Worm (Caenorhabditis elegans) whole organism, L1 larva: ENCODE data around the gene skr-21.

Experiments
- C16A3.4 ChIP-seq: fragments of 150-350 bp; optimal IDR thresholded peaks from 2 replicates; lab custom pipeline; 2014; ENCODE audit warnings: missing biosample characterization, missing genetic modification characterization
- Y116A8C.19 ChIP-seq: sonication (generic microtip); optimal IDR thresholded peaks from 2 replicates; lab custom pipeline; 2016; ENCODE audit warnings: missing compliant biosample characterization, missing genetic modification characterization, borderline replicate concordance
- alr-1 ChIP-seq: fragments of 200-800 bp; sonication (Bioruptor generic); optimal IDR thresholded peaks from 2 replicates; lab custom pipeline; 2018; ENCODE audit warnings: borderline replicate concordance, mild to moderate bottlenecking, missing genetic modification characterization, missing compliant biosample characterization
- aly-2 ChIP-seq: fragments of 150-350 bp; optimal IDR thresholded peaks from 2 replicates; lab custom pipeline; 2014; ENCODE audit warnings: missing biosample characterization, missing genetic modification characterization
- blmp-1 ChIP-seq: fragments of 150-350 bp; optimal IDR thresholded peaks from 2 replicates; lab custom pipeline; 2014; ENCODE audit warnings: missing biosample characterization, missing genetic modification characterization
- ceh-8 ChIP-seq: fragments of 200-800 bp; sonication (Bioruptor generic); optimal IDR thresholded peaks from 2 replicates; lab custom pipeline; 2018; ENCODE audit warnings: mild to moderate bottlenecking, missing genetic modification characterization, moderate library complexity, missing compliant biosample characterization
- ceh-90 ChIP-seq: sonication (generic microtip); optimal IDR thresholded peaks from 2 replicates; lab custom pipeline; 2016; ENCODE audit warnings: missing genetic modification characterization, missing compliant biosample characterization
- ces-1 ChIP-seq: fragments of 150-350 bp; optimal IDR thresholded peaks from 2 replicates; lab custom pipeline; 2014; ENCODE audit warnings: missing biosample characterization, missing genetic modification reagents, missing genetic modification characterization
- efl-1 ChIP-seq, 4 experiments: fragments of 150-350 bp; optimal IDR thresholded peaks in 3 of 4; peaks in 1 of 4; 1 replicate in 1 of 4; 2 replicates in 3 of 4; lab custom pipeline; 2014; ENCODE audit warnings: missing biosample characterization in 2 of 4, missing genetic modification characterization in 2 of 4, missing genetic modification reagents in 2 of 4
- egl-27 ChIP-seq, 2 experiments: fragments of 150-350 bp in 1 of 2; sonication (generic microtip); optimal IDR thresholded peaks; 3 replicates each; lab custom pipeline; 2017 to 2018; ENCODE audit warnings: missing biosample characterization in 2 of 2, missing genetic modification characterization in 2 of 2, missing genetic modification reagents in 2 of 2
- elt-3 ChIP-seq, 6 experiments: fragments of 150-350 bp in 1 of 6; sonication (generic microtip); optimal IDR thresholded peaks; 2 replicates each; lab custom pipeline; 2017 to 2018; ENCODE audit warnings: missing biosample characterization in 6 of 6, missing genetic modification characterization in 6 of 6, inconsistent platforms in 1 of 6
- fkh-10 ChIP-seq: sonication (generic microtip); optimal IDR thresholded peaks from 2 replicates; lab custom pipeline; 2017; ENCODE audit warnings: missing biosample characterization, missing genetic modification reagents, missing genetic modification characterization
- fkh-8 ChIP-seq: sonication (generic microtip); optimal IDR thresholded peaks from 2 replicates; lab custom pipeline; 2016; ENCODE audit warnings: mild to moderate bottlenecking, missing genetic modification characterization, missing compliant biosample characterization
- fos-1 ChIP-seq: fragments of 150-350 bp; optimal IDR thresholded peaks from 2 replicates; lab custom pipeline; 2014; ENCODE audit warnings: missing biosample characterization, missing genetic modification characterization
- grh-1 ChIP-seq: fragments of 200-800 bp; sonication (Bioruptor generic); IDR thresholded peaks from 2 replicates; pipeline ENCODE4 v1.3.6; 2022; ENCODE audit warnings: missing genetic modification reagents, missing genetic modification characterization, missing compliant biosample characterization
- hpl-2 ChIP-seq: fragments of 150-350 bp; optimal IDR thresholded peaks from 2 replicates; lab custom pipeline; 2014; ENCODE audit warnings: missing biosample characterization, missing genetic modification reagents, missing genetic modification characterization
- irx-1 ChIP-seq: sonication (generic microtip); optimal IDR thresholded peaks from 2 replicates; lab custom pipeline; 2016; ENCODE audit warnings: missing genetic modification characterization, missing compliant biosample characterization
- isw-1 ChIP-seq: fragments of 200-800 bp; sonication (Bioruptor generic); IDR thresholded peaks from 2 replicates; pipeline ENCODE4 v1.3.6; 2022; ENCODE audit warnings: missing genetic modification characterization, missing compliant biosample characterization
- lin-14 ChIP-seq: fragments of 200-800 bp; sonication (Bioruptor generic); optimal IDR thresholded peaks from 2 replicates; lab custom pipeline; 2018; ENCODE audit warnings: mild to moderate bottlenecking, missing genetic modification characterization, moderate library complexity, missing compliant biosample characterization
- lin-35 ChIP-seq, 2 experiments: fragments of 150-350 bp; optimal IDR thresholded peaks; 2 replicates each; lab custom pipeline; 2014; ENCODE audit warnings: missing biosample characterization in 2 of 2, missing genetic modification characterization in 2 of 2, missing genetic modification reagents in 2 of 2
- lin-39 ChIP-seq: fragments of 150-350 bp; optimal IDR thresholded peaks from 2 replicates; lab custom pipeline; 2014; ENCODE audit warnings: missing biosample characterization, missing genetic modification reagents, missing genetic modification characterization
- lsy-2 ChIP-seq, 2 experiments: fragments of 150-350 bp; optimal IDR thresholded peaks; 2 replicates each; lab custom pipeline; 2014; ENCODE audit warnings: missing biosample characterization in 2 of 2, missing genetic modification characterization in 2 of 2
- mdl-1 ChIP-seq, 2 experiments: fragments of 150-350 bp; optimal IDR thresholded peaks; 2 replicates each; lab custom pipeline; 2014 to 2017; ENCODE audit warnings: missing biosample characterization in 2 of 2, missing genetic modification characterization in 2 of 2, inconsistent platforms in 1 of 2
- mef-2 ChIP-seq: fragments of 150-350 bp; optimal IDR thresholded peaks from 2 replicates; lab custom pipeline; 2014; ENCODE audit warnings: missing biosample characterization, missing genetic modification characterization
- mep-1 ChIP-seq: fragments of 150-350 bp; optimal IDR thresholded peaks from 2 replicates; lab custom pipeline; 2014; ENCODE audit warnings: missing biosample characterization, missing genetic modification characterization
- nhr-20 ChIP-seq: sonication (generic microtip); optimal IDR thresholded peaks from 2 replicates; lab custom pipeline; 2016; ENCODE audit warnings: mild to moderate bottlenecking, missing genetic modification characterization, missing compliant biosample characterization
- nhr-47 ChIP-seq: sonication (generic microtip); optimal IDR thresholded peaks from 2 replicates; lab custom pipeline; 2016; ENCODE audit warnings: mild to moderate bottlenecking, missing genetic modification characterization, moderate library complexity, missing compliant biosample characterization
- nhr-77 ChIP-seq: fragments of 150-350 bp; optimal IDR thresholded peaks from 2 replicates; lab custom pipeline; 2014; ENCODE audit warnings: missing biosample characterization, missing genetic modification characterization
- nhr-85 ChIP-seq: sonication (generic microtip); peaks from one replicate; lab custom pipeline; 2016; ENCODE audit warnings: missing genetic modification characterization, inconsistent platforms, missing compliant biosample characterization
- nhr-90 ChIP-seq: sonication (generic microtip); optimal IDR thresholded peaks from 2 replicates; lab custom pipeline; 2016; ENCODE audit warnings: mild to moderate bottlenecking, missing genetic modification characterization, missing compliant biosample characterization; ENCODE audit not compliant: poor library complexity
- pag-3 ChIP-seq: sonication (generic microtip); optimal IDR thresholded peaks from 2 replicates; lab custom pipeline; 2017; ENCODE audit warnings: missing genetic modification characterization, mild to moderate bottlenecking, missing compliant biosample characterization, antibody characterized with exemption, borderline replicate concordance; ENCODE audit not compliant: insufficient read depth
- pax-3 ChIP-seq: fragments of 200-800 bp; sonication (Bioruptor generic); optimal IDR thresholded peaks from 2 replicates; lab custom pipeline; 2018; ENCODE audit warnings: mild to moderate bottlenecking, missing genetic modification characterization, moderate library complexity, missing compliant biosample characterization
- rnt-1 ChIP-seq: sonication (generic microtip); optimal IDR thresholded peaks from 2 replicates; lab custom pipeline; 2016; ENCODE audit warnings: mild to moderate bottlenecking, missing genetic modification characterization, moderate library complexity, missing compliant biosample characterization
- skn-1 ChIP-seq: fragments of 150-350 bp; optimal IDR thresholded peaks from 2 replicates; lab custom pipeline; 2014; ENCODE audit warnings: missing biosample characterization, missing genetic modification characterization
- snu-23 ChIP-seq: sonication (generic microtip); optimal IDR thresholded peaks from 2 replicates; lab custom pipeline; 2016; ENCODE audit warnings: missing genetic modification characterization, missing compliant biosample characterization
- sptf-1 ChIP-seq: fragments of 150-350 bp; optimal IDR thresholded peaks from 2 replicates; lab custom pipeline; 2014; ENCODE audit warnings: missing biosample characterization, missing genetic modification characterization
- swsn-7 ChIP-seq: sonication (generic microtip); optimal IDR thresholded peaks from 2 replicates; lab custom pipeline; 2016; ENCODE audit warnings: missing genetic modification characterization, missing compliant biosample characterization
- tbx-2 ChIP-seq: sonication (generic microtip); optimal IDR thresholded peaks from 2 replicates; lab custom pipeline; 2016; ENCODE audit warnings: missing genetic modification characterization, missing compliant biosample characterization
- unc-130 ChIP-seq: fragments of 150-350 bp; optimal IDR thresholded peaks from 2 replicates; lab custom pipeline; 2017; ENCODE audit warnings: missing biosample characterization, missing genetic modification characterization, inconsistent platforms
- unc-62 ChIP-seq: fragments of 150-350 bp; optimal IDR thresholded peaks from 2 replicates; lab custom pipeline; 2014; ENCODE audit warnings: missing biosample characterization, missing genetic modification reagents, missing genetic modification characterization
- unc-98 ChIP-seq: fragments of 200-800 bp; sonication (Bioruptor generic); IDR thresholded peaks from 2 replicates; pipeline ENCODE4 v1.3.6; 2022; ENCODE audit warnings: missing genetic modification characterization, missing compliant biosample characterization
- xbp-1 ChIP-seq: sonication (generic microtip); optimal IDR thresholded peaks from 2 replicates; lab custom pipeline; 2016; ENCODE audit warnings: missing genetic modification characterization, missing compliant biosample characterization
- ztf-4 ChIP-seq: fragments of 150-350 bp; optimal IDR thresholded peaks from 2 replicates; lab custom pipeline; 2014; ENCODE audit warnings: missing biosample characterization, missing genetic modification characterization

skr-21 gene

ce11 chrX:13226614-13227096 lies at the start of gene skr-21:
skr-21 (minus strand) TSS chrX:13226664.
- peak; percentile 6 for TF ChIP-seq lin-14 (GFP tag; lab: Kevin White, UChicago)
- peak; percentile 76 for TF ChIP-seq blmp-1 (tag; lab: Kevin White, UChicago)
- TF ChIP-seq unc-62 = no peak
- peak; percentile 46 for TF ChIP-seq mep-1 (tag; lab: Kevin White, UChicago)

- no peak for TF ChIP-seq lsy-2 (tag; optimal IDR thresholded peaks at IDR 0.05; lab: Kevin White, UChicago)
- TF ChIP-seq ceh-8 (GFP tag; lab: Kevin White, UChicago) = no peak
- TF ChIP-seq lin-39 = no peak
- no peak for TF ChIP-seq skn-1 (tag; lab: Kevin White, UChicago)
- TF ChIP-seq, all 84 proteins: peak for 0
Observed at ce11 chrX:13274102-13274501, 47.6 kb upstream of the skr-21 start, which contains the start of gene cyp-14A3. cyp-14A3 (minus strand) TSS chrX:13274202.

ce11 chrX:13269586-13269985 lies 43.1 kb upstream of the skr-21 start, which contains the start of gene cyp-14A2:
cyp-14A2 (minus strand) TSS chrX:13269686.
- TF ChIP-seq lin-14 (GFP tag; lab: Kevin White, UChicago) = no peak
- no peak for TF ChIP-seq lin-39
- peak; percentile 31 for TF ChIP-seq blmp-1 (tag; lab: Kevin White, UChicago)

ce11 chrX:13267230-13267629 lies 40.8 kb upstream of the skr-21 start, which contains the start of gene cyp-14A1:
cyp-14A1 (minus strand) TSS chrX:13267355.
- no peak for TF ChIP-seq mef-2 (tag; lab: Kevin White, UChicago)
- peak; percentile 43 for TF ChIP-seq nhr-20 (tag; lab: Kevin White, UChicago)
- peak in 3 of 6 experiments; percentile 35 to 56 (median 48) for TF ChIP-seq elt-3 (tag; optimal IDR thresholded peaks at IDR 0.05; lab: Kevin White, UChicago)
- TF ChIP-seq nhr-77 (tag; lab: Kevin White, UChicago) = no peak
- TF ChIP-seq rnt-1 (tag; lab: Kevin White, UChicago) = no peak
- TF ChIP-seq nhr-85 (tag; lab: Kevin White, UChicago) = peak; percentile 45
- TF ChIP-seq xbp-1 (tag; lab: Kevin White, UChicago) = no peak

- TF ChIP-seq irx-1 (tag; lab: Kevin White, UChicago) (peak; percentile 11), swsn-7 (tag; lab: Kevin White, UChicago) (peak; percentile 61), pag-3 (tag; lab: Kevin White, UChicago) (no peak), alr-1 (no peak), efl-1 (optimal IDR thresholded peaks at IDR 0.05; lab: Kevin White, UChicago) (peak in 1 of 2 experiments; percentile 1), efl-1 (GFP tag; optimal IDR thresholded peaks at IDR 0.05 in 1 of 2; lab: Kevin White, UChicago) (peak in 1 of 2 experiments; percentile 58), nhr-90 (tag; lab: Kevin White, UChicago) (peak; percentile 27), egl-27 (tag; optimal IDR thresholded peaks at IDR 0.05; lab: Kevin White, UChicago) (no peak), unc-130 (tag; lab: Kevin White, UChicago) (no peak), fkh-8 (tag; lab: Kevin White, UChicago) (peak; percentile 12), fkh-10 (GFP tag; lab: Kevin White, UChicago) (no peak), ztf-4 (no peak), mdl-1 (tag; optimal IDR thresholded peaks at IDR 0.05; lab: Kevin White, UChicago) (peak in 1 of 2 experiments; percentile 44), fos-1 (tag; lab: Kevin White, UChicago) (peak; percentile 43), lin-35 (GFP tag; optimal IDR thresholded peaks at IDR 0.05; lab: Kevin White, UChicago) (peak in 1 of 2 experiments; percentile 50), isw-1 (peak; percentile 16), rnt-1 (tag; lab: Kevin White, UChicago) (peak; percentile 73), ceh-90 (no peak), snu-23 (GFP tag; lab: Kevin White, UChicago) (peak; percentile 69), grh-1 (GFP tag; lab: Robert Waterston, UW) (no peak), pax-3 (no peak), skn-1 (tag; lab: Kevin White, UChicago) (peak; percentile 37), tbx-2 (tag; lab: Kevin White, UChicago) (peak; percentile 27), hpl-2 (GFP tag; lab: Kevin White, UChicago) (no peak), C16A3.4 (peak; percentile 37), nhr-47 (peak; percentile 80), Y116A8C.19 (no peak), lin-39 (no peak), ces-1 (GFP tag; lab: Kevin White, UChicago) (no peak), aly-2 (tag; lab: Kevin White, UChicago) (no peak), sptf-1 (tag; lab: Kevin White, UChicago) (no peak), unc-98 (GFP tag; lab: Robert Waterston, UW) (no peak)
Observed at ce11 chrX:13264550-13264949, 38.1 kb upstream of the skr-21 start.
